Worm (Caenorhabditis elegans): ENCODE data around the gene clec-143.

DNA sequence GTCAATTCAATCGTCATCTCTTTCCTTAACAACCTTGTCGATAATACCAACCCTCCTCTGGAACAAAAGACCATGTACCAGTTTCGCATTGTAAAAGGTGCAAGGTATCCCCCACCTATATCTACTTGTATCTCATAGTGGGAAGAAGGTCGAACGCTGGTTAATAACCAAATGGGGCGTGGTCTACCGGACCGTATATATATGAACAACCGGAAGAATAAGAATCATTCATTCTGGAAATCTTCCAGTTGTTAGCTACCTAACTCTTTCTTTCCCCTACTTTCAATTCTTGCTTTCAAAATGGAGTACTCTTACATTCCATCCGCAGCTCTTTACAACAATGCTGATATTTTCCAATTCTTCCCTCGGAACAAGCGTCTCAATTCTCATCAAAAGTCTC, 8.9 kb downstream of the clec-143 start, which contains the start of gene ZK673.5:
- no peak for TF ChIP-seq ceh-82 (tag; optimal IDR thresholded peaks at IDR 0.05)
- no peak for TF ChIP-seq pax-3 (tag; optimal IDR thresholded peaks at IDR 0.05)
- no peak for TF ChIP-seq unc-130 (tag; optimal IDR thresholded peaks at IDR 0.05)
- no peak for TF ChIP-seq nhr-11 (tag; optimal IDR thresholded peaks at IDR 0.05)
- TF ChIP-seq nhr-12 (tag; optimal IDR thresholded peaks at IDR 0.05), result no peak
- TF ChIP-seq fkh-8 (tag; optimal IDR thresholded peaks at IDR 0.05), result no peak
- TF ChIP-seq blmp-1 (tag; optimal IDR thresholded peaks at IDR 0.05), result no peak

All from whole organism, L1 larva.